Fruit fly (Drosophila melanogaster): ENCODE data around the gene Orc2.

- TF ChIP-seq CG13204 (GFP tag; optimal IDR thresholded peaks at IDR 0.05) (no peak), CG8301 (tag; optimal IDR thresholded peaks at IDR 0.05) (peak; percentile 84), CG32121 (GFP tag; IDR thresholded peaks at IDR 0.05) (peak; percentile 86), CG15710 (tag; optimal IDR thresholded peaks at IDR 0.05) (no peak), CG12605 (GFP tag; IDR thresholded peaks at IDR 0.05) (peak; percentile 79), fd96Ca (GFP tag; IDR thresholded peaks at IDR 0.05) (peak; percentile 91), Snoo (tag; optimal IDR thresholded peaks at IDR 0.05) (no peak), CG14655 (GFP tag; optimal IDR thresholded peaks at IDR 0.05) (peak; percentile 75), gl (tag; optimal IDR thresholded peaks at IDR 0.05) (no peak), Pif1B (GFP tag; optimal IDR thresholded peaks at IDR 0.05) (peak; percentile 17), CG8159 (tag; optimal IDR thresholded peaks at IDR 0.05) (peak; percentile 24)
Observed at dm6 chr3R:13999531-13999930, 34.8 kb downstream of the Orc2 start.

All from whole organism, pupa.